Fruit fly (Drosophila melanogaster) ovary, adult (tissue): Measurements from ENCODE around the gene CG44198.

Source experiments
- CG17801 ChIP-seq: fragments of 200-800 bp; optimal IDR thresholded peaks from 2 replicates; lab custom pipeline; 2019; ENCODE audit warnings: missing biosample characterization, mild to moderate bottlenecking, missing genetic modification characterization, moderate library complexity; ENCODE audit not compliant: partially characterized antibody

Gene CG44198

dm6 chr2L:13122526-13122925, 3.6 kb upstream of the CG44198 start:
- no peak for TF ChIP-seq CG17801 (GFP tag; lab: Kevin White, UChicago)

DNA sequence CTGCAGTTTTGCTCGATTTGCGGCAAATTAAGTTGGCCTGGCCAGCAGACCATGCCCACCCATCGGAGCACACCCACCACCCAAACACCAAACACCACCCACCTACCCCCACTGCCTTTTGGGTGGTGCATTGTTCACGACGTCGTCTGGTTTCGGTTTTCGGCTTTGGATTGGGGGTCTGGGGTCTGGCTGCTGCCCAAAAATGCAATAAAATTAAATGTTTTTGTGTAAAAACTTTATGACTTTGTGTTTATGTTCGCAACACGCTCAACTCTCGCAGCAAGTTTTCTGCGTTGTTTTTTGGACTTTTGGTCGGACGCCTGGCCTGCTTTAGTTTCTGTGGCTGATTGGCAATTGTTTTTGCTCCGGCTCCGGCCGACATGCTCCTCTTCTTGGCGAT, 2.2 kb downstream of the CG44198 start:
- no peak for TF ChIP-seq CG17801 (GFP tag; lab: Kevin White, UChicago)

DNA sequence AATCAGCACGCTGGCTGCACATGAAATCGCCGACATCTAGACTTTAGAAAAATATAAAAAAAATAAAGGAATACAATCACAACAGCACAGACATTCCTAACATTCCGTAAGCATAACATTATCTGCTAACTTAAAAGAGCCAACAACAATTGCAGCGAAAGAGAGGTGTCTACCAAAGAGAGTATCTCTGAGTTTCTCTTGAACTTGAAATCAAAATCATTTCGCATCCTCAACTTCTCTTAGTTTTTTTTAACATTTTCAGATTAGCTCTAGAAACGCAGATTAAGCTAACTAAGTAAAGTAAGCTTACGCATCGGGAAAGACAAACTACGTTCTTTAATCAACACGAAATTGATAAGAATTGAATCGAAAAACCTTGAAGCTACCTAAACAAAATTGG, 5.4 kb downstream of the CG44198 start:
- no peak for TF ChIP-seq CG17801 (GFP tag; lab: Kevin White, UChicago)

- no peak for TF ChIP-seq CG17801 (GFP tag; lab: Kevin White, UChicago)
Measured at dm6 chr2L:13106507-13106906, 12.4 kb downstream of the CG44198 start, which contains the start of gene Ttc30. Gene Ttc30 (plus strand): TSS chr2L:13106807.

DNA sequence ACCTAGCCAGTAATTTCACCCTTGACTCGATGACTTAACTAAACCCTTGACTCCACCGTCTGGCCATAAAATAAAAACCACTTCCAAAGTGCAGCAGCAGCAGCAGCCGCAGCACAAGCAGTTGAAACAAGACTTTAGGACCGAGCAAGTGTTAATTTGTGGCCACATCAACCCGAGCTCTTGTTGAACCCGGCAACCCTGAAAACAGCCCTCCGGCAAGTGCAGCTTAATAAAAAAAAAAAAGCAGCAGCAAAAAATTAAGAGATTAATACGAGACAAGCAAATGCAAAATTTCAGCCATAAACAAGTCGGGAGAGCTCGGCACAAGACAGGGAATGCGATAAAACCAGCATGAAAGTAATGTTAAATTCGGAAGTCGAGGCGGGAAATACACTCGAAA, 14.1 kb downstream of the CG44198 start:
- no peak for TF ChIP-seq CG17801 (GFP tag; lab: Kevin White, UChicago)

dm6 chr2L:13101477-13101876, 17.5 kb downstream of the CG44198 start:
- TF ChIP-seq CG17801 (GFP tag; lab: Kevin White, UChicago): no peak

dm6 chr2L:13098301-13098700, 20.6 kb downstream of the CG44198 start:
- TF ChIP-seq CG17801 (GFP tag; lab: Kevin White, UChicago): no peak

DNA sequence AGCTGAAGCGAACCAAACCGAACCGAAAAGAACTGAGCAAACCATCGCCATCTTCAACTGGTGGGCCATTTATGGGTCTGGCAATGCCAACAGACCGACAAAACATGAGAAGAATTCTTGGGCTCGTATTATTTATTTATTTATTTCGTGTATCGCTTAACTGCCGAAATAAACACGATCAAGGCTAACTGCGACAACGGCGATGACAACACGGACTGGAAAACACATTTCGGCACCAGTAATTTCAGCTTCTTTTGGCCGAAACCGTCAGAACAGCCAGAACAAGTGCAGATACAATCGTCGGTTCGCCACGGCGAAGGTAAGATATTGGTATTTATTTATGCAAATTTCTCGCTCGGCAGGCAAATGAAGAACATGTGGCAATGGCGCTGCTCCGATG, 21.7 kb downstream of the CG44198 start:
- no peak for TF ChIP-seq CG17801 (GFP tag; lab: Kevin White, UChicago)

dm6 chr2L:13095805-13096204, 23.1 kb downstream of the CG44198 start:
- no peak for TF ChIP-seq CG17801 (GFP tag; lab: Kevin White, UChicago)

DNA sequence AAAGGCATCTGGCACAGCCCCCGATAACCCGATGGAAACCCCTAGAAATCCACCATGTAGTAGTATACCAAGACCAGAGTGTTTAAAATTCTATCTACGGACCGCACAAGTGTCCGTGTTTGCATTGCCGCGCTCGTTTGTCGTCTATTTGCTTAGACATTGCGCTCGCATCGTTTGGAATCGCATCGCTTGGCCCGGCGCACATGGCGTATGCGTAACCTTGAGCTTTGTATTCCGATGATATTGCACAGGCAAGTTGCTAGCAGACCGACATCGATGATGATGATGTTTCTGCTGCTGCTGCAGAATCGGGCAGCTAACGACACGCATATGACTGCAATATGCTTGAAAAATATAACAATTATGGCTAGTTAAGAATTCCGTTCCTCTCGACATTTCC, 30.4 kb downstream of the CG44198 start:
- TF ChIP-seq CG17801 (GFP tag; lab: Kevin White, UChicago): no peak

- no peak for TF ChIP-seq CG17801 (GFP tag; lab: Kevin White, UChicago)
Measured at dm6 chr2L:13086712-13087111, 32.2 kb downstream of the CG44198 start.

- TF ChIP-seq CG17801 (GFP tag; lab: Kevin White, UChicago): no peak
Measured at dm6 chr2L:13083423-13084079, 35.4 kb downstream of the CG44198 start.

DNA sequence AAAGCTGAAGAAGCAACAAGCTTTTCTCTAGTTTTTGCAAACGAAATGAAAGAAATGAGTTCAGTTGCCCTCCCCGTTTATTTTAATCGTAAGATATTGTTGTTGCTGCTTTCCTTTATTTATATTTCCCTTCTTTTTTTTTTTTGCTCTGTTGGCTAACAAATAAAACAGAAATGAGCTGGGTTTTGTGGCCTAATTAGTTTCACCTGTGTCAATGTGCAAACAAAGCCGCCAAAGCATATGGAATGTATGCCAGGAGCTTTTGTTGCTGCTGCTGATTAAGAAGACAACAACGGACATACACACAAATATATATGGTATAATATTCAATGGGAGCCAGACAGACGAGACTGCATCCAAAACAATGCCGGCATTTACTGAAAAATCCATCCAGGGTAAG, 36.8 kb downstream of the CG44198 start:
- no peak for TF ChIP-seq CG17801 (GFP tag; lab: Kevin White, UChicago)

- no peak for TF ChIP-seq CG17801 (GFP tag; lab: Kevin White, UChicago)
Measured at dm6 chr2L:13079483-13079882, 39.5 kb downstream of the CG44198 start.

- no peak for TF ChIP-seq CG17801 (GFP tag; lab: Kevin White, UChicago)
Measured at dm6 chr2L:13074383-13074782, 44.6 kb downstream of the CG44198 start.

DNA sequence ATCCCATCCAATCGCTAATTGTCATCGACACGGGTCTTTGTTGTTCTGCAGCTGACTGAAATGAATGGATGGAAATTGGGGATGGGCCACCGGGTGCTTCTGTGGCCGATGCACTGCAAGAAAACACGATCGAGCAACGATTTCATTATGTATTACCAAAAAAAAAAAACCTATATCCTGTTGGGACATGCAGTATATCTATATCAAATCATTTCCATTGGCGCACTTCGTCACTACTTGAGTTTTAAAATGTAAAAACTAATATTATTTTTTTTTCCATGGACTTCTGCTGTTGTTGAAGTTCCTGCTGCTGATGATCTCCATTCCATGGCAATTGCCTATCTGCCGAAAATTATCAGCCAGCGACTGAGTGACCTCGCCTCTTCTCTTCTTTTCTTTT, 45.1 kb downstream of the CG44198 start:
- no peak for TF ChIP-seq CG17801 (GFP tag; lab: Kevin White, UChicago)
